Worm (Caenorhabditis elegans): Measurements from ENCODE around the gene icln-1.
A peak's percentile ranks its signal among the peaks of the same experiment; 100 is the strongest.

The icln-1 gene

ce11 chrIV:9080201-9080600 lies 15.3 kb downstream of the icln-1 start:
- no peak for TF ChIP-seq nhr-21 (tag; optimal IDR thresholded peaks at IDR 0.05)
- peak; percentile 52 for TF ChIP-seq sma-9 (GFP tag; optimal IDR thresholded peaks at IDR 0.05)
- TF ChIP-seq sma-9 (tag; optimal IDR thresholded peaks at IDR 0.05), result no peak
- TF ChIP-seq lsy-2 (tag; optimal IDR thresholded peaks at IDR 0.05), result peak in 1 of 2 experiments; percentile 36
- no peak for TF ChIP-seq ceh-16 (tag; optimal IDR thresholded peaks at IDR 0.05)
- no peak for TF ChIP-seq blmp-1 (tag; optimal IDR thresholded peaks at IDR 0.05; ENCODE audit: insufficient read depth)
- TF ChIP-seq elt-3 (tag; optimal IDR thresholded peaks at IDR 0.05), result no peak
- TF ChIP-seq F13H6.1 (tag; optimal IDR thresholded peaks at IDR 0.05), result peak; percentile 70
- TF ChIP-seq aly-2 (tag; optimal IDR thresholded peaks at IDR 0.05), result no peak
- peak; percentile 50 for TF ChIP-seq nhr-129 (tag; optimal IDR thresholded peaks at IDR 0.05)
- TF ChIP-seq ztf-4 (tag; optimal IDR thresholded peaks at IDR 0.05), result no peak
- peak; percentile 24 for TF ChIP-seq C34F6.9 (tag; optimal IDR thresholded peaks at IDR 0.05)
- TF ChIP-seq lin-13 (GFP tag; optimal IDR thresholded peaks at IDR 0.05), result no peak
- TF ChIP-seq lin-39 (tag; optimal IDR thresholded peaks at IDR 0.05), result no peak
- TF ChIP-seq gmeb-1 (tag; optimal IDR thresholded peaks at IDR 0.05), result no peak
- no peak for TF ChIP-seq sma-3 (GFP tag; optimal IDR thresholded peaks at IDR 0.05)

DNA sequence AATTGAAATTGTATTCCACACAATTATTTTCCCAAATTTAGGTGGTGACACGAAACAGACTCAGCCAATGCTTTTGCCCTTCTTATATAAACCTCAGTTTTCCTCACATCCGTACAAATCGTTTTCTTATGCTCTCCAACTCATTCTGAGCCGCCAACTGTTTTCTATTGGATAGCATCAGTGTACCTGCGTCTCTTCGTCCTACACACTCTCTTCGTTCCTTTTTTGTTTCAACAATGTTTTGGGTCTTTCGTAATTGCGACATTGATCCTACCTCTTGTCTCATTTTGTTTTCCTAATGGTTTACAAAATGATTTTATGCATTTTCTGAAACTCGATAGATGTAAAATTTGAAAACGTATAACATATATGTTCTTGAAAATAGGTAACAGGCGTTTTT lies 16.1 kb downstream of the icln-1 start:
- TF ChIP-seq unc-62 (GFP tag; optimal IDR thresholded peaks at IDR 0.05) (no peak), ztf-11 (tag; optimal IDR thresholded peaks at IDR 0.05) (no peak), sma-9 (GFP tag; optimal IDR thresholded peaks at IDR 0.05) (peak; percentile 19), sma-9 (tag; optimal IDR thresholded peaks at IDR 0.05) (no peak), C34F6.9 (tag; optimal IDR thresholded peaks at IDR 0.05) (peak; percentile 11), nhr-129 (tag; optimal IDR thresholded peaks at IDR 0.05) (peak; percentile 36), ztf-1 (GFP tag; conservative IDR thresholded peaks at IDR 0.05) (no peak), ceh-16 (tag; optimal IDR thresholded peaks at IDR 0.05) (no peak), lsy-2 (tag; optimal IDR thresholded peaks at IDR 0.05) (peak in 1 of 2 experiments; percentile 26)

ce11 chrIV:9078469-9078868 lies 17.0 kb downstream of the icln-1 start, which contains the start of gene mans-4:
Gene mans-4 (minus strand): TSS chrIV:9078569.
- no peak for TF ChIP-seq nhr-10 (tag; optimal IDR thresholded peaks at IDR 0.05)
- TF ChIP-seq Y55F3AM.14 (GFP tag; optimal IDR thresholded peaks at IDR 0.05), result no peak
- no peak for TF ChIP-seq sma-9 (GFP tag; optimal IDR thresholded peaks at IDR 0.05)
- no peak for TF ChIP-seq sma-9 (tag; optimal IDR thresholded peaks at IDR 0.05)
- TF ChIP-seq sem-4 (tag; optimal IDR thresholded peaks at IDR 0.05), result no peak
- no peak for TF ChIP-seq mab-5 (tag; optimal IDR thresholded peaks at IDR 0.05)
- no peak for TF ChIP-seq ztf-1 (GFP tag; conservative IDR thresholded peaks at IDR 0.05)
- TF ChIP-seq elt-3 (tag; optimal IDR thresholded peaks at IDR 0.05), result no peak
- no peak for TF ChIP-seq aly-2 (tag; optimal IDR thresholded peaks at IDR 0.05)
- no peak for TF ChIP-seq lsy-2 (tag; optimal IDR thresholded peaks at IDR 0.05)
- TF ChIP-seq mdl-1 (tag; optimal IDR thresholded peaks at IDR 0.05), result no peak
- no peak for TF ChIP-seq sma-3 (GFP tag; optimal IDR thresholded peaks at IDR 0.05)
- TF ChIP-seq unc-39 (tag; optimal IDR thresholded peaks at IDR 0.05), result no peak
- TF ChIP-seq nhr-12 (tag; optimal IDR thresholded peaks at IDR 0.05), result no peak
- no peak for TF ChIP-seq F13H6.1 (tag; optimal IDR thresholded peaks at IDR 0.05)
- no peak for TF ChIP-seq nhr-237 (tag; optimal IDR thresholded peaks at IDR 0.05)

ce11 chrIV:9074244-9074723 lies 21.2 kb downstream of the icln-1 start, which contains the start of gene mppb-1:
Gene mppb-1 (plus strand): TSS chrIV:9074673.
- TF ChIP-seq skn-1 (tag; optimal IDR thresholded peaks at IDR 0.05), result peak; percentile 18
- peak; percentile 75 for TF ChIP-seq crh-2 (tag; optimal IDR thresholded peaks at IDR 0.05)
- TF ChIP-seq nhr-6 (tag; optimal IDR thresholded peaks at IDR 0.05), result no peak
- no peak for TF ChIP-seq elt-1 (tag; optimal IDR thresholded peaks at IDR 0.05)
- TF ChIP-seq fos-1 (tag; optimal IDR thresholded peaks at IDR 0.05), result peak; percentile 51
- no peak for TF ChIP-seq lin-39 (tag; optimal IDR thresholded peaks at IDR 0.05)
- TF ChIP-seq dmd-4 (tag; optimal IDR thresholded peaks at IDR 0.05), result no peak
- TF ChIP-seq peb-1 (tag; optimal IDR thresholded peaks at IDR 0.05), result no peak
- TF ChIP-seq elt-3 (tag; optimal IDR thresholded peaks at IDR 0.05), result no peak
- TF ChIP-seq lsy-2 (tag; optimal IDR thresholded peaks at IDR 0.05), result peak; percentile 63 to 85
- TF ChIP-seq nhr-12 (tag; optimal IDR thresholded peaks at IDR 0.05), result no peak
- TF ChIP-seq lin-13 (GFP tag; optimal IDR thresholded peaks at IDR 0.05), result peak; percentile 83
- TF ChIP-seq nhr-10 (tag; optimal IDR thresholded peaks at IDR 0.05), result no peak
- TF ChIP-seq egl-27 (tag; optimal IDR thresholded peaks at IDR 0.05), result peak; percentile 1
- no peak for TF ChIP-seq alr-1 (tag; optimal IDR thresholded peaks at IDR 0.05)
- no peak for TF ChIP-seq ztf-11 (tag; optimal IDR thresholded peaks at IDR 0.05)
- no peak for TF ChIP-seq nhr-237 (tag; optimal IDR thresholded peaks at IDR 0.05)
- TF ChIP-seq zag-1 (tag; optimal IDR thresholded peaks at IDR 0.05), result peak; percentile 28
- peak; percentile 92 for TF ChIP-seq sma-9 (GFP tag; optimal IDR thresholded peaks at IDR 0.05)
- no peak for TF ChIP-seq sma-9 (tag; optimal IDR thresholded peaks at IDR 0.05)
- no peak for TF ChIP-seq sem-4 (tag; optimal IDR thresholded peaks at IDR 0.05)
- no peak for TF ChIP-seq unc-39 (tag; optimal IDR thresholded peaks at IDR 0.05)
- TF ChIP-seq unc-62 (GFP tag; optimal IDR thresholded peaks at IDR 0.05), result no peak
- peak; percentile 64 for TF ChIP-seq nhr-21 (tag; optimal IDR thresholded peaks at IDR 0.05)
- peak; percentile 26 for TF ChIP-seq Y55F3AM.14 (GFP tag; optimal IDR thresholded peaks at IDR 0.05)
- TF ChIP-seq sma-3 (GFP tag; optimal IDR thresholded peaks at IDR 0.05), result peak; percentile 87
- TF ChIP-seq nhr-77 (tag; optimal IDR thresholded peaks at IDR 0.05), result no peak
- TF ChIP-seq aly-2 (tag; optimal IDR thresholded peaks at IDR 0.05), result no peak
- no peak for TF ChIP-seq ztf-1 (GFP tag; conservative IDR thresholded peaks at IDR 0.05)
- TF ChIP-seq mbf-1 (tag; optimal IDR thresholded peaks at IDR 0.05), result no peak
- no peak for TF ChIP-seq nhr-11 (tag; optimal IDR thresholded peaks at IDR 0.05)
- TF ChIP-seq lin-11 (tag; optimal IDR thresholded peaks at IDR 0.05), result peak; percentile 65
- TF ChIP-seq ceh-16 (tag; optimal IDR thresholded peaks at IDR 0.05), result no peak
- peak; percentile 85 for TF ChIP-seq C34F6.9 (tag; optimal IDR thresholded peaks at IDR 0.05)
- TF ChIP-seq nhr-25 (tag; optimal IDR thresholded peaks at IDR 0.05), result peak; percentile 84
- peak; percentile 95 for TF ChIP-seq blmp-1 (tag; optimal IDR thresholded peaks at IDR 0.05; ENCODE audit: insufficient read depth)
- peak; percentile 60 for TF ChIP-seq mab-5 (tag; optimal IDR thresholded peaks at IDR 0.05)
- TF ChIP-seq ama-1 (optimal IDR thresholded peaks at IDR 0.05), result no peak

All from whole organism, L2 larva.